Worm (Caenorhabditis elegans): ENCODE data around the gene cutl-9.

The cutl-9 gene

ce11 chrII:10658576-10659256 is 36.7 kb downstream of the cutl-9 start, which contains the start of the genes snu-13 and rsp-7 (continued):
- TF ChIP-seq dox-1 (GFP tag; IDR thresholded peaks at IDR 0.05), result peak; percentile 64; the same call in 1 of the 2 replicates
- no peak for TF ChIP-seq gei-17 (GFP tag; optimal IDR thresholded peaks at IDR 0.05)
- no peak for TF ChIP-seq zfh-2 (GFP tag; conservative IDR thresholded peaks at IDR 0.05)
- no peak for TF ChIP-seq egl-44 (GFP tag; IDR thresholded peaks at IDR 0.05)
- TF ChIP-seq ceh-79 (tag; optimal IDR thresholded peaks at IDR 0.05), result no peak
- TF ChIP-seq hsf-1 (GFP tag; IDR thresholded peaks at IDR 0.05), result no peak
- TF ChIP-seq aptf-2 (GFP tag; conservative IDR thresholded peaks at IDR 0.05), result no peak
- TF ChIP-seq ztf-18 (tag; optimal IDR thresholded peaks at IDR 0.05), result peak; percentile 3
- TF ChIP-seq B0035.1 (tag; optimal IDR thresholded peaks at IDR 0.05), result no peak
- no peak for TF ChIP-seq nhr-120 (GFP tag; IDR thresholded peaks at IDR 0.05)
- TF ChIP-seq F23B12.7 (tag; optimal IDR thresholded peaks at IDR 0.05; ENCODE audit: insufficient read depth), result peak; percentile 78
- TF ChIP-seq ZK185.1 (tag; optimal IDR thresholded peaks at IDR 0.05; ENCODE audit: poor library complexity, severe bottlenecking), result peak; percentile 25
- no peak for TF ChIP-seq die-1 (tag; optimal IDR thresholded peaks at IDR 0.05)
- peak; percentile 37 for TF ChIP-seq lin-40 (tag; optimal IDR thresholded peaks at IDR 0.05)
- peak; percentile 42; the same call in 1 of the 2 replicates for TF ChIP-seq hmg-1.2 (GFP tag; IDR thresholded peaks at IDR 0.05)
- peak; percentile 21 for TF ChIP-seq dpl-1 (GFP tag; optimal IDR thresholded peaks at IDR 0.05)
- TF ChIP-seq madf-8 (GFP tag; conservative IDR thresholded peaks at IDR 0.05), result peak; percentile 57
- TF ChIP-seq ztf-22 (GFP tag; optimal IDR thresholded peaks at IDR 0.05), result no peak
- TF ChIP-seq C06A6.2 (GFP tag; conservative IDR thresholded peaks at IDR 0.05), result 0 out of 2 replicates have a peak, but pooled peaks have one; percentile 23
- peak; percentile 68 for TF ChIP-seq lin-54 (GFP tag; optimal IDR thresholded peaks at IDR 0.05)
- TF ChIP-seq ceh-27 (GFP tag; optimal IDR thresholded peaks at IDR 0.05), result peak; percentile 28
- no peak for TF ChIP-seq mes-4 (tag; optimal IDR thresholded peaks at IDR 0.05)
- TF ChIP-seq ztf-3 (GFP tag; optimal IDR thresholded peaks at IDR 0.05), result no peak
- TF ChIP-seq hlh-12 (tag; optimal IDR thresholded peaks at IDR 0.05), result no peak
- peak; percentile 22 for TF ChIP-seq nhr-80 (tag; optimal IDR thresholded peaks at IDR 0.05)
- no peak for TF ChIP-seq K11D2.4 (GFP tag; IDR thresholded peaks at IDR 0.05)
- peak; percentile 31 for TF ChIP-seq F49E8.2 (tag; optimal IDR thresholded peaks at IDR 0.05; ENCODE audit: insufficient read depth)
- TF ChIP-seq cebp-1 (GFP tag; IDR thresholded peaks at IDR 0.05), result no peak
- peak; percentile 36 for TF ChIP-seq cebp-1 (tag; optimal IDR thresholded peaks at IDR 0.05)
- TF ChIP-seq xnd-1 (tag; optimal IDR thresholded peaks at IDR 0.05), result peak; percentile 33
- no peak for TF ChIP-seq ets-4 (GFP tag; optimal IDR thresholded peaks at IDR 0.05)

- TF ChIP-seq nfyb-1 (GFP tag; IDR thresholded peaks at IDR 0.05) (no peak), nhr-179 (tag; optimal IDR thresholded peaks at IDR 0.05) (no peak), F39B2.1 (GFP tag; IDR thresholded peaks at IDR 0.05) (no peak), F52B5.7 (tag; optimal IDR thresholded peaks at IDR 0.05) (no peak), egrh-3 (GFP tag; IDR thresholded peaks at IDR 0.05) (no peak), unc-62 (GFP tag; optimal IDR thresholded peaks at IDR 0.05) (no peak), egl-18 (GFP tag; IDR thresholded peaks at IDR 0.05) (no peak), ztf-3 (GFP tag; optimal IDR thresholded peaks at IDR 0.05) (no peak), sdz-38 (tag; optimal IDR thresholded peaks at IDR 0.05) (no peak)
Observed at ce11 chrII:10659585-10659984, 37.5 kb downstream of the cutl-9 start.
